Worm (Caenorhabditis elegans): ENCODE results near the gene arx-4.

DNA sequence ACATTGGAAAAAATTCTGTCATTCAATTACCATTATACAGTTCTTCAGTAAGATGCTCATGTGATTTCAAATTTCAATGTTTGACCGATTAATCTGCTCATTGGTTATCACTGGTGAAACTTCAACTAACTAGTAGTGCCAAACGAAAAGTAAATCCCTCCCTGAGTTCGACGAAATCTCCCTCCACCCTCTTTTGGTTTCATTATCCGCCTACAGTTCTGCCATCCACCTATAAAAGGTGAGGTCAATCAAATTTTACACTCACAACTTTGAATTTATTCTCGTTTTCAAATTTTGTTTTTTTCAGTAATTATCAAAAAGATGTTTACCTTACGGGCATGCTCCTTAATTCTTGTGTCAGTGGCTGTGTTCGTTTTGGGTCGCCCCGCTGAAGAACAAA lies 19.5 kb upstream of the arx-4 start, which contains the start of gene far-8:
- no peak for TF ChIP-seq fos-1 (tag; optimal IDR thresholded peaks at IDR 0.05)
- no peak for TF ChIP-seq ztf-11 (tag; optimal IDR thresholded peaks at IDR 0.05)
- no peak for TF ChIP-seq ceh-82 (tag; optimal IDR thresholded peaks at IDR 0.05)
- TF ChIP-seq ama-1 (optimal IDR thresholded peaks at IDR 0.05), result no peak
- TF ChIP-seq nhr-25 (tag; optimal IDR thresholded peaks at IDR 0.05), result no peak
- no peak for TF ChIP-seq nhr-77 (tag; optimal IDR thresholded peaks at IDR 0.05)
- TF ChIP-seq nhr-12 (tag; optimal IDR thresholded peaks at IDR 0.05), result no peak
- TF ChIP-seq lin-13 (GFP tag; optimal IDR thresholded peaks at IDR 0.05), result no peak
- TF ChIP-seq nhr-237 (tag; optimal IDR thresholded peaks at IDR 0.05), result no peak
- TF ChIP-seq elt-1 (tag; optimal IDR thresholded peaks at IDR 0.05), result no peak
- TF ChIP-seq elt-3 (tag; optimal IDR thresholded peaks at IDR 0.05), result no peak
- no peak for TF ChIP-seq nhr-21 (tag; optimal IDR thresholded peaks at IDR 0.05)
- TF ChIP-seq zag-1 (tag; optimal IDR thresholded peaks at IDR 0.05), result no peak
- TF ChIP-seq unc-55 (GFP tag; optimal IDR thresholded peaks at IDR 0.05), result no peak
